Fruit fly (Drosophila melanogaster) whole organism, pupa: Measurements from ENCODE around the gene crol.

Source experiments
- CG12605 ChIP-seq: fragments of 200-800 bp; sonication (Bioruptor generic); IDR thresholded peaks from 2 replicates; pipeline ENCODE4 v1.3.6; 2022; ENCODE audit warnings: missing biosample characterization, missing genetic modification characterization
- CG8301 ChIP-seq: fragments of 200-800 bp; sonication (Bioruptor generic); optimal IDR thresholded peaks from 2 replicates; lab custom pipeline; 2018; ENCODE audit warnings: missing biosample characterization, mild to moderate bottlenecking, missing genetic modification characterization
- CG9948 ChIP-seq: fragments of 200-800 bp; sonication (Bioruptor generic); optimal IDR thresholded peaks from 2 replicates; lab custom pipeline; 2018; ENCODE audit warnings: missing biosample characterization, mild to moderate bottlenecking, missing genetic modification characterization, moderate library complexity
- EcR ChIP-seq: fragments of 200-800 bp; sonication (Bioruptor generic); optimal IDR thresholded peaks from 3 replicates; lab custom pipeline; 2019; ENCODE audit warnings: missing biosample characterization, missing genetic modification characterization, mild to moderate bottlenecking, moderate library complexity, missing genetic modification reagents
- Pif1B ChIP-seq: fragments of 200-800 bp; sonication (Bioruptor generic); optimal IDR thresholded peaks from 3 replicates; lab custom pipeline; 2016; ENCODE audit warnings: missing biosample characterization, missing genetic modification characterization
- Snoo ChIP-seq: fragments of 200-800 bp; sonication (Bioruptor generic); optimal IDR thresholded peaks from 3 replicates; lab custom pipeline; 2017; ENCODE audit warnings: missing biosample characterization, mild to moderate bottlenecking, missing genetic modification characterization, inconsistent platforms
- gl ChIP-seq: fragments of 200-800 bp; sonication (Bioruptor generic); optimal IDR thresholded peaks from 2 replicates; lab custom pipeline; 2018; ENCODE audit warnings: missing biosample characterization, mild to moderate bottlenecking, missing genetic modification characterization
- rn ChIP-seq: fragments of 200-800 bp; sonication (Bioruptor generic); IDR thresholded peaks from 2 replicates; pipeline ENCODE4 v1.3.6; 2022; ENCODE audit warnings: missing biosample characterization, missing genetic modification characterization

dm6 chr2L:11793986-11794385 is 15.3 kb downstream of the crol start, which contains the start of gene CG14937:
- TF ChIP-seq CG9948 (tag; lab: Kevin White, UChicago): no peak
- no peak for TF ChIP-seq CG12605 (GFP tag; lab: Robert Waterston, UW)
- TF ChIP-seq EcR: no peak
- TF ChIP-seq Pif1B (GFP tag; lab: Kevin White, UChicago): no peak
- TF ChIP-seq Snoo (tag; lab: Kevin White, UChicago): no peak
- TF ChIP-seq CG8301: no peak
- no peak for TF ChIP-seq rn (GFP tag; lab: Robert Waterston, UW)
- no peak for TF ChIP-seq gl (tag; lab: Kevin White, UChicago)
